Worm (Caenorhabditis elegans) whole organism, L2 larva: ENCODE results near the gene Y62F5A.10.

Experiments used
- C34F6.9 ChIP-seq: fragments of 150-350 bp; optimal IDR thresholded peaks from 2 replicates; lab custom pipeline; 2014; ENCODE audit warnings: missing biosample characterization, missing genetic modification characterization
- F13H6.1 ChIP-seq: sonication (generic microtip); optimal IDR thresholded peaks from 2 replicates; lab custom pipeline; 2016; ENCODE audit warnings: missing genetic modification characterization, missing compliant biosample characterization
- R02D3.7 ChIP-seq: fragments of 150-350 bp; optimal IDR thresholded peaks from 2 replicates; lab custom pipeline; 2014; ENCODE audit warnings: missing biosample characterization, missing genetic modification characterization
- Y55F3AM.14 ChIP-seq: fragments of 200-800 bp; sonication (Bioruptor generic); optimal IDR thresholded peaks from 2 replicates; lab custom pipeline; 2018; ENCODE audit warnings: mild to moderate bottlenecking, missing genetic modification characterization, missing compliant biosample characterization
- ZK546.5 ChIP-seq: sonication (generic microtip); optimal IDR thresholded peaks from 2 replicates; lab custom pipeline; 2017; ENCODE audit warnings: missing biosample characterization, missing genetic modification characterization
- alr-1 ChIP-seq: fragments of 150-350 bp; optimal IDR thresholded peaks from 2 replicates; lab custom pipeline; 2014; ENCODE audit warnings: missing biosample characterization, missing genetic modification characterization
- ama-1 ChIP-seq: fragments of 150-350 bp; optimal IDR thresholded peaks from 2 replicates; lab custom pipeline; 2018; ENCODE audit warnings: inconsistent platforms
- blmp-1 ChIP-seq: sonication (generic microtip); optimal IDR thresholded peaks from 2 replicates; lab custom pipeline; 2017; ENCODE audit warnings: missing genetic modification characterization, mild to moderate bottlenecking, missing compliant biosample characterization, antibody characterized with exemption, moderate library complexity; ENCODE audit not compliant: insufficient read depth
- ceh-16 ChIP-seq: fragments of 150-350 bp; optimal IDR thresholded peaks from 2 replicates; lab custom pipeline; 2014; ENCODE audit warnings: missing biosample characterization, missing genetic modification characterization
- ceh-82 ChIP-seq: fragments of 150-350 bp; optimal IDR thresholded peaks from 2 replicates; lab custom pipeline; 2014; ENCODE audit warnings: missing biosample characterization, missing genetic modification characterization
- crh-2 ChIP-seq: sonication (generic microtip); optimal IDR thresholded peaks from 2 replicates; lab custom pipeline; 2017; ENCODE audit warnings: missing biosample characterization, missing genetic modification characterization
- dmd-4 ChIP-seq: sonication (generic microtip); optimal IDR thresholded peaks from 2 replicates; lab custom pipeline; 2017; ENCODE audit warnings: missing biosample characterization, missing genetic modification characterization
- egl-27 ChIP-seq: sonication (generic microtip); optimal IDR thresholded peaks from 3 replicates; lab custom pipeline; 2017; ENCODE audit warnings: missing biosample characterization, missing genetic modification reagents, missing genetic modification characterization
- elt-1 ChIP-seq: fragments of 150-350 bp; optimal IDR thresholded peaks from 2 replicates; lab custom pipeline; 2014; ENCODE audit warnings: missing biosample characterization, missing genetic modification characterization
- elt-3 ChIP-seq: sonication (generic microtip); optimal IDR thresholded peaks from 2 replicates; lab custom pipeline; 2017; ENCODE audit warnings: missing biosample characterization, missing genetic modification characterization
- fos-1 ChIP-seq: fragments of 150-350 bp; optimal IDR thresholded peaks from 2 replicates; lab custom pipeline; 2014; ENCODE audit warnings: missing biosample characterization, missing genetic modification characterization
- gmeb-1 ChIP-seq: fragments of 150-350 bp; optimal IDR thresholded peaks from 2 replicates; lab custom pipeline; 2014; ENCODE audit warnings: missing biosample characterization, missing genetic modification characterization
- lin-11 ChIP-seq: fragments of 150-350 bp; sonication (generic microtip); optimal IDR thresholded peaks from 2 replicates; lab custom pipeline; 2014; ENCODE audit warnings: missing biosample characterization, missing genetic modification characterization, inconsistent platforms, mixed read lengths
- lin-13 ChIP-seq: fragments of 150-350 bp; optimal IDR thresholded peaks from 2 replicates; lab custom pipeline; 2014; ENCODE audit warnings: missing biosample characterization, missing genetic modification reagents, missing genetic modification characterization
- lin-39 ChIP-seq: fragments of 150-350 bp; optimal IDR thresholded peaks from 2 replicates; lab custom pipeline; 2014; ENCODE audit warnings: missing biosample characterization, missing genetic modification reagents, missing genetic modification characterization
- lsy-2 ChIP-seq, 2 experiments: fragments of 150-350 bp in 1 of 2; sonication (generic microtip) in 1 of 2; optimal IDR thresholded peaks; 2 replicates each; lab custom pipeline; 2014 to 2017; ENCODE audit warnings: missing biosample characterization in 2 of 2, missing genetic modification characterization in 2 of 2
- mab-5 ChIP-seq: fragments of 150-350 bp; optimal IDR thresholded peaks from 2 replicates; lab custom pipeline; 2014; ENCODE audit warnings: missing biosample characterization, missing genetic modification characterization
- mbf-1 ChIP-seq: sonication (generic microtip); optimal IDR thresholded peaks from 2 replicates; lab custom pipeline; 2017; ENCODE audit warnings: missing biosample characterization, missing genetic modification characterization
- mdl-1 ChIP-seq, 2 experiments: fragments of 150-350 bp in 1 of 2; sonication (generic microtip) in 1 of 2; optimal IDR thresholded peaks; 2 replicates each; lab custom pipeline; 2017; ENCODE audit warnings: missing biosample characterization in 2 of 2, missing genetic modification characterization in 2 of 2
- nhr-10 ChIP-seq: sonication (generic microtip); optimal IDR thresholded peaks from 2 replicates; lab custom pipeline; 2017; ENCODE audit warnings: missing biosample characterization, missing genetic modification characterization
- nhr-12 ChIP-seq: fragments of 150-350 bp; optimal IDR thresholded peaks from 2 replicates; lab custom pipeline; 2014; ENCODE audit warnings: missing biosample characterization, missing genetic modification characterization
- nhr-129 ChIP-seq: fragments of 150-350 bp; optimal IDR thresholded peaks from 2 replicates; lab custom pipeline; 2014; ENCODE audit warnings: missing biosample characterization, missing genetic modification characterization
- nhr-21 ChIP-seq: fragments of 150-350 bp; optimal IDR thresholded peaks from 2 replicates; lab custom pipeline; 2014; ENCODE audit warnings: missing biosample characterization, missing genetic modification characterization
- nhr-23 ChIP-seq: fragments of 150-350 bp; optimal IDR thresholded peaks from 2 replicates; lab custom pipeline; 2014; ENCODE audit warnings: missing biosample characterization, missing genetic modification reagents, missing genetic modification characterization
- nhr-237 ChIP-seq: fragments of 150-350 bp; optimal IDR thresholded peaks from 2 replicates; lab custom pipeline; 2014; ENCODE audit warnings: missing biosample characterization, missing genetic modification characterization
- nhr-25 ChIP-seq: fragments of 150-350 bp; sonication (generic microtip); optimal IDR thresholded peaks from 3 replicates; lab custom pipeline; 2014; ENCODE audit warnings: missing biosample characterization, missing genetic modification characterization
- nhr-6 ChIP-seq: fragments of 150-350 bp; optimal IDR thresholded peaks from 2 replicates; lab custom pipeline; 2014; ENCODE audit warnings: missing biosample characterization, missing genetic modification characterization
- nhr-77 ChIP-seq: fragments of 150-350 bp; optimal IDR thresholded peaks from 2 replicates; lab custom pipeline; 2014; ENCODE audit warnings: missing biosample characterization, missing genetic modification characterization
- peb-1 ChIP-seq: fragments of 150-350 bp; optimal IDR thresholded peaks from 2 replicates; lab custom pipeline; 2014; ENCODE audit warnings: missing biosample characterization, missing genetic modification characterization
- skn-1 ChIP-seq: sonication (generic microtip); optimal IDR thresholded peaks from 2 replicates; lab custom pipeline; 2017; ENCODE audit warnings: missing biosample characterization, missing genetic modification characterization
- sma-3 ChIP-seq: sonication (generic microtip); optimal IDR thresholded peaks from 2 replicates; lab custom pipeline; 2016; ENCODE audit warnings: missing genetic modification reagents, missing genetic modification characterization, missing compliant biosample characterization
- sma-9 ChIP-seq, 2 experiments: fragments of 150-350 bp in 1 of 2; sonication (generic microtip) in 1 of 2; optimal IDR thresholded peaks; 2 replicates each; lab custom pipeline; 2014 to 2016; ENCODE audit warnings: missing genetic modification characterization in 2 of 2, mild to moderate bottlenecking in 1 of 2, missing biosample characterization in 1 of 2, missing compliant biosample characterization in 1 of 2, missing genetic modification reagents in 1 of 2, moderate library complexity in 1 of 2
- unc-39 ChIP-seq: fragments of 150-350 bp; optimal IDR thresholded peaks from 2 replicates; lab custom pipeline; 2014; ENCODE audit warnings: missing biosample characterization, missing genetic modification characterization
- unc-55 ChIP-seq: fragments of 150-350 bp; sonication (generic microtip); optimal IDR thresholded peaks from 3 replicates; lab custom pipeline; 2014; ENCODE audit warnings: missing biosample characterization, missing genetic modification reagents, missing genetic modification characterization
- unc-62 ChIP-seq: fragments of 150-350 bp; optimal IDR thresholded peaks from 2 replicates; lab custom pipeline; 2014; ENCODE audit warnings: missing biosample characterization, missing genetic modification reagents, missing genetic modification characterization
- zag-1 ChIP-seq: fragments of 150-350 bp; optimal IDR thresholded peaks from 2 replicates; lab custom pipeline; 2014; ENCODE audit warnings: missing biosample characterization, missing genetic modification characterization
- ztf-1 ChIP-seq: fragments of 200-800 bp; sonication (Bioruptor generic); conservative IDR thresholded peaks from 2 replicates; pipeline ENCODE4 v1.3.6; 2022; ENCODE audit warnings: missing genetic modification characterization, missing compliant biosample characterization
- ztf-11 ChIP-seq: sonication (generic microtip); optimal IDR thresholded peaks from 2 replicates; lab custom pipeline; 2017; ENCODE audit warnings: missing biosample characterization, missing genetic modification characterization
- ztf-4 ChIP-seq: fragments of 150-350 bp; optimal IDR thresholded peaks from 2 replicates; lab custom pipeline; 2014; ENCODE audit warnings: missing biosample characterization, missing genetic modification characterization

The Y62F5A.10 gene

DNA sequence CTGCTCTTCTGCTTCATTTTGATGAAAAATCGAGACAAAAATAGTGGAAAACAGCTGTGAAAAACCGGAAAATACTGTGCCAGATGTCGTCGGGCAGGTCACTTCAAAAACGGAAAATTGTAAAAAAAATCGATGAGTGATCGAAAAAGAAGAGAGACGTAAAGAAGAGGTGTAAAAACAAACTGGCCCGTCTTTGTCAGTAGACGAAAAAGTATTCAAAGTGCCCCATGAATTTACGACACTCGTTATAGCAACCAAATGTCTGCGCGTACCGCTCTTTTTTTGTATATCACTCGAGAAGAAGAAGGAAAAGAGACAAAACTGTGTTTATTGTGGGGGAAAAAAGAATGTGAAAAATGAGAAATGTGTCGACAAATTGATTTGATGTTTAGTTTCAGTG, 36.2 kb upstream of the Y62F5A.10 start, which contains the start of gene twk-5:
Gene twk-5, minus strand, starts transcription at position 101 of the 400 bp plus-strand sequence.
- TF ChIP-seq crh-2 (tag; lab: Kevin White, UChicago) (no peak), blmp-1 (peak; percentile 8)

ce11 chrII:11486698-11487234, 34.6 kb upstream of the Y62F5A.10 start, which contains the start of gene ttr-18:
ttr-18 (minus strand) TSS chrII:11486748.
- TF ChIP-seq mab-5 (tag; lab: Kevin White, UChicago) = no peak
- TF ChIP-seq nhr-129 (tag; lab: Kevin White, UChicago) = no peak
- no peak for TF ChIP-seq ztf-11 (tag; lab: Kevin White, UChicago)
- TF ChIP-seq nhr-25 = peak; percentile 19
- no peak for TF ChIP-seq nhr-6 (tag; lab: Kevin White, UChicago)
- TF ChIP-seq sma-3 = peak; percentile 13
- no peak for TF ChIP-seq mdl-1 (tag; optimal IDR thresholded peaks at IDR 0.05; lab: Kevin White, UChicago)
- TF ChIP-seq elt-3 (tag; lab: Kevin White, UChicago) = no peak
- no peak for TF ChIP-seq crh-2 (tag; lab: Kevin White, UChicago)
- no peak for TF ChIP-seq nhr-237 (tag; lab: Kevin White, UChicago)

DNA sequence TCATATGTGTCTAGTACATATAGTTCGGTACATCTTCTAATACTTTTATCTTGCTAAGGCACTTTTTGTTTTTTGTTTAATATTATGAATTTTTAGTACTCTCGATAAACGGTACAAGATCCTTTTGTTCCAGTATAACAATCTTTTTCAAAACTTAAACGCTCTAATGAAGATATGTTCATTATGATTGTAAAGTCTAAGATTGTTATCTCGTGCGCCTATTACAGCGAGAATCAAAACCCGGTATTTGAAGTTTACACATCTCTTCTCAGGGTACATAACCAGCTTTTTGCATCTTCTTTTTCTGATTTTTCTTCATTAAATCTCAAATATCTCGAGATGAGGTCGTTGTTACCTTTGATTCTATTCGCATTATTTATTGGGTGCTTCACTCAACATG, 33.4 kb upstream of the Y62F5A.10 start, which contains the start of gene B0334.13:
Gene B0334.13, plus strand, starts transcription at position 301 of the 400 bp plus-strand sequence.
- TF ChIP-seq mdl-1 (tag; optimal IDR thresholded peaks at IDR 0.05; lab: Kevin White, UChicago) (no peak), nhr-237 (tag; lab: Kevin White, UChicago) (no peak), gmeb-1 (no peak), elt-3 (tag; lab: Kevin White, UChicago) (no peak), ZK546.5 (tag; lab: Kevin White, UChicago) (no peak), C34F6.9 (no peak), F13H6.1 (tag; lab: Kevin White, UChicago) (no peak), R02D3.7 (tag; lab: Kevin White, UChicago) (no peak), ztf-11 (tag; lab: Kevin White, UChicago) (no peak), egl-27 (tag; lab: Kevin White, UChicago) (no peak), mbf-1 (no peak), peb-1 (no peak), skn-1 (tag; lab: Kevin White, UChicago) (no peak), fos-1 (tag; lab: Kevin White, UChicago) (no peak), blmp-1 (no peak), nhr-25 (no peak), lin-11 (tag; lab: Kevin White, UChicago) (no peak)

DNA sequence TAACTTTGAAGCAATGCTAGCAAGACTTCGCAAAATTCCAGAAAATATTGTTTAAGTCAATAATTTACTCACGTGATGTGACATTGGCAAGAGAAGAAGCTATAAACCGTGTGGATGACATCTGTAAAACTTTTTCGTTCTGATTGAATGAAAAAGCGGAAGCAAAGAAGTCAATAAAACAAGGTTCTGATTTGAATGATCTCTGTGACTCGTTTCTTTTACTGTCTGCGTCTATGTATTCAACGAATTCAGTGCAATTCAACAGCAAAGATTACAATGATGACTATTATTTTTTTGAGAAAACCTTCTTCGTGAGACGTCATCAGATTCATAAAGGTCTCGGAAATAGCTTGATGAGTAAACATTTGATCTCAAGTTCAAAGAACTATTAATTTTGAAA, 28.6 kb upstream of the Y62F5A.10 start, which contains the start of gene hacl-1:
Gene hacl-1, minus strand, starts transcription at position 121 of the 400 bp plus-strand sequence.
- TF ChIP-seq nhr-23 (no peak), egl-27 (tag; lab: Kevin White, UChicago) (no peak), ztf-1 (GFP tag; lab: Robert Waterston, UW) (no peak), peb-1 (no peak), unc-62 (GFP tag; lab: Kevin White, UChicago) (no peak), nhr-77 (tag; lab: Kevin White, UChicago) (no peak), C34F6.9 (peak; percentile 19), blmp-1 (no peak), unc-55 (GFP tag; lab: Kevin White, UChicago) (no peak), ztf-11 (tag; lab: Kevin White, UChicago) (no peak), alr-1 (tag; lab: Kevin White, UChicago) (no peak), R02D3.7 (tag; lab: Kevin White, UChicago) (no peak), sma-9 (GFP tag; optimal IDR thresholded peaks at IDR 0.05; lab: Kevin White, UChicago) (peak; percentile 12), sma-9 (tag; optimal IDR thresholded peaks at IDR 0.05; lab: Kevin White, UChicago) (no peak), ztf-4 (tag; lab: Kevin White, UChicago) (peak; percentile 7), dmd-4 (tag; lab: Kevin White, UChicago) (no peak), ama-1 (lab: Kevin White, UChicago) (no peak), lin-13 (GFP tag; lab: Kevin White, UChicago) (no peak), nhr-237 (tag; lab: Kevin White, UChicago) (no peak), crh-2 (tag; lab: Kevin White, UChicago) (peak; percentile 63), ceh-82 (tag; lab: Kevin White, UChicago) (no peak), mbf-1 (no peak), ZK546.5 (tag; lab: Kevin White, UChicago) (no peak), lin-39 (tag; lab: Kevin White, UChicago) (no peak), nhr-12 (no peak), nhr-25 (peak; percentile 71), elt-1 (tag; lab: Kevin White, UChicago) (no peak), F13H6.1 (tag; lab: Kevin White, UChicago) (no peak), lin-11 (tag; lab: Kevin White, UChicago) (no peak), zag-1 (tag; lab: Kevin White, UChicago) (no peak), nhr-6 (tag; lab: Kevin White, UChicago) (no peak), nhr-10 (tag; lab: Kevin White, UChicago) (no peak), nhr-129 (tag; lab: Kevin White, UChicago) (no peak), nhr-21 (tag; lab: Kevin White, UChicago) (peak; percentile 68), gmeb-1 (no peak), unc-39 (tag; lab: Kevin White, UChicago) (no peak), Y55F3AM.14 (GFP tag; lab: Kevin White, UChicago) (no peak), skn-1 (tag; lab: Kevin White, UChicago) (no peak), lsy-2 (tag; optimal IDR thresholded peaks at IDR 0.05; lab: Kevin White, UChicago) (peak; percentile 0 to 38), fos-1 (tag; lab: Kevin White, UChicago) (peak; percentile 35), ceh-16 (tag; lab: Kevin White, UChicago) (no peak)
